Worm (Caenorhabditis elegans) whole organism, young adult: Measurements from ENCODE around the gene tin-10.

Experiments
- rec-8 ChIP-seq, 2 experiments: sonication (generic microtip); optimal IDR thresholded peaks; 2 replicates each; lab custom pipeline; 2016; ENCODE audit warnings: mild to moderate bottlenecking in 2 of 2, missing genetic modification characterization in 2 of 2, missing genetic modification reagents in 2 of 2, missing genotype in 2 of 2, missing biosample characterization in 1 of 2, missing compliant biosample characterization in 1 of 2, moderate library complexity in 1 of 2
- unc-130 ChIP-seq: sonication (generic microtip); optimal IDR thresholded peaks from 2 replicates; lab custom pipeline; 2016; ENCODE audit warnings: missing genetic modification reagents, missing genetic modification characterization, missing compliant biosample characterization

- TF ChIP-seq unc-130 (GFP tag; lab: Kevin White, UChicago), result no peak
- no peak for TF ChIP-seq rec-8 (tag; optimal IDR thresholded peaks at IDR 0.05; lab: Kevin White, UChicago)
Observed at ce11 chrIII:11510120-11510519, 7.5 kb upstream of the tin-10 start.
